Fruit fly (Drosophila melanogaster) whole organism, pupa: Measurements from ENCODE around the gene CG31870.

Source experiments
- CG10348 ChIP-seq: fragments of 200-800 bp; sonication (Bioruptor generic); IDR thresholded peaks from 2 replicates; pipeline ENCODE4 v1.3.6; 2022; ENCODE audit warnings: missing biosample characterization, missing genetic modification characterization
- CG12605 ChIP-seq: fragments of 200-800 bp; sonication (Bioruptor generic); IDR thresholded peaks from 2 replicates; pipeline ENCODE4 v1.3.6; 2022; ENCODE audit warnings: missing biosample characterization, missing genetic modification characterization
- CG13204 ChIP-seq: fragments of 200-800 bp; sonication (Bioruptor generic); optimal IDR thresholded peaks from 2 replicates; lab custom pipeline; 2018; ENCODE audit warnings: missing biosample characterization, mild to moderate bottlenecking, missing genetic modification characterization, moderate library complexity
- CG14655 ChIP-seq: fragments of 200-800 bp; sonication (Bioruptor generic); optimal IDR thresholded peaks from 3 replicates; lab custom pipeline; 2017; ENCODE audit warnings: mild to moderate bottlenecking, missing biosample characterization, missing genetic modification reagents, missing genetic modification characterization
- CG15710 ChIP-seq: fragments of 200-800 bp; sonication (Bioruptor generic); optimal IDR thresholded peaks from 2 replicates; lab custom pipeline; 2018; ENCODE audit warnings: missing biosample characterization, mild to moderate bottlenecking, missing genetic modification characterization, moderate library complexity
- CG17806 ChIP-seq: fragments of 200-800 bp; sonication (Bioruptor generic); optimal IDR thresholded peaks from 2 replicates; lab custom pipeline; 2018; ENCODE audit warnings: missing biosample characterization, mild to moderate bottlenecking, missing genetic modification characterization, moderate library complexity
- CG32121 ChIP-seq: fragments of 200-800 bp; sonication (Bioruptor generic); IDR thresholded peaks from 2 replicates; pipeline ENCODE4 v1.3.6; 2022; ENCODE audit warnings: missing biosample characterization, missing genetic modification characterization
- CG34367 ChIP-seq: fragments of 200-800 bp; sonication (Bioruptor generic); optimal IDR thresholded peaks from 2 replicates; lab custom pipeline; 2018; ENCODE audit warnings: missing biosample characterization, mild to moderate bottlenecking, missing genetic modification characterization
- CG4496 ChIP-seq: fragments of 200-800 bp; sonication (Bioruptor generic); IDR thresholded peaks from 3 replicates; pipeline ENCODE4 v1.3.6; 2022; ENCODE audit warnings: missing biosample characterization, missing genetic modification characterization
- CG8159 ChIP-seq: fragments of 200-800 bp; sonication (Bioruptor generic); optimal IDR thresholded peaks from 3 replicates; lab custom pipeline; 2018; ENCODE audit warnings: missing biosample characterization, mild to moderate bottlenecking, missing genetic modification characterization, moderate library complexity
- CG8301 ChIP-seq: fragments of 200-800 bp; sonication (Bioruptor generic); optimal IDR thresholded peaks from 2 replicates; lab custom pipeline; 2018; ENCODE audit warnings: missing biosample characterization, mild to moderate bottlenecking, missing genetic modification characterization
- CG9948 ChIP-seq: fragments of 200-800 bp; sonication (Bioruptor generic); optimal IDR thresholded peaks from 2 replicates; lab custom pipeline; 2018; ENCODE audit warnings: missing biosample characterization, mild to moderate bottlenecking, missing genetic modification characterization, moderate library complexity
- D1 ChIP-seq: fragments of 200-800 bp; sonication (Bioruptor generic); optimal IDR thresholded peaks from 2 replicates; lab custom pipeline; 2018; ENCODE audit warnings: missing biosample characterization, mild to moderate bottlenecking, missing genetic modification characterization, moderate library complexity
- EcR ChIP-seq: fragments of 200-800 bp; sonication (Bioruptor generic); optimal IDR thresholded peaks from 3 replicates; lab custom pipeline; 2019; ENCODE audit warnings: missing biosample characterization, missing genetic modification characterization, mild to moderate bottlenecking, moderate library complexity, missing genetic modification reagents
- Ets98B ChIP-seq: fragments of 200-800 bp; sonication (Bioruptor generic); IDR thresholded peaks from 2 replicates; pipeline ENCODE4 v1.3.6; 2022; ENCODE audit warnings: missing biosample characterization, missing genetic modification characterization
- Pif1A ChIP-seq: fragments of 200-800 bp; sonication (Bioruptor generic); optimal IDR thresholded peaks from 3 replicates; lab custom pipeline; 2016; ENCODE audit warnings: missing biosample characterization, missing genetic modification characterization
- Pif1B ChIP-seq: fragments of 200-800 bp; sonication (Bioruptor generic); optimal IDR thresholded peaks from 3 replicates; lab custom pipeline; 2016; ENCODE audit warnings: missing biosample characterization, missing genetic modification characterization
- Snoo ChIP-seq: fragments of 200-800 bp; sonication (Bioruptor generic); optimal IDR thresholded peaks from 3 replicates; lab custom pipeline; 2017; ENCODE audit warnings: missing biosample characterization, mild to moderate bottlenecking, missing genetic modification characterization, inconsistent platforms
- fd96Ca ChIP-seq: fragments of 200-800 bp; sonication (Bioruptor generic); IDR thresholded peaks from 3 replicates; pipeline ENCODE4 v1.3.6; 2022; ENCODE audit warnings: missing biosample characterization, missing genetic modification characterization
- gl ChIP-seq: fragments of 200-800 bp; sonication (Bioruptor generic); optimal IDR thresholded peaks from 2 replicates; lab custom pipeline; 2018; ENCODE audit warnings: missing biosample characterization, mild to moderate bottlenecking, missing genetic modification characterization
- rn ChIP-seq: fragments of 200-800 bp; sonication (Bioruptor generic); IDR thresholded peaks from 2 replicates; pipeline ENCODE4 v1.3.6; 2022; ENCODE audit warnings: missing biosample characterization, missing genetic modification characterization

CG31870 gene

DNA sequence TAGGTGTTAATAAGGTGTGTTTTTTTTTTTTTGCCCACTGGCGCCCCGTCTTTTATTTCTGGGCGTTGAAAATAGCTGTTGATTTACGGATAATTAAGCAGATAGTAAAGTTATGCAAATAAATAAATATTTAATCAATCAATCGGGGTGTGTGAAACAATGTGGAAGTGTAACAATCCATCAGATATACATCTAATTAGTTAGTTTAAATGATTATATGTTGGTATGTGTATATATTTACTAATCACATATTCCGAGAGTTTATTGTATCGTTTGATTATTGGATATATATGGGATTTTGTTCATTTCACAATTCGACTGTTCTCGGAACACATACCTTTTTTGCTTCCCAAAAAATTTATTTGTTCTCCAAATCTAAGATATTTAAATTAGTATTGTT lies at the start of gene CG31870:
TSS of gene CG31870 (plus strand) at position 301 of the 400 bp plus-strand sequence.
- no peak for TF ChIP-seq CG12605 (GFP tag; lab: Robert Waterston, UW)
- TF ChIP-seq EcR (GFP tag; lab: Kevin White, UChicago) = no peak
- no peak for TF ChIP-seq CG9948
- TF ChIP-seq CG34367 (tag; lab: Kevin White, UChicago) = no peak
- no peak for TF ChIP-seq CG8159
- TF ChIP-seq rn = no peak
- no peak for TF ChIP-seq Ets98B (GFP tag; lab: Robert Waterston, UW)
- no peak for TF ChIP-seq CG32121 (GFP tag; lab: Robert Waterston, UW)
- no peak for TF ChIP-seq CG10348
- TF ChIP-seq CG14655 = no peak

DNA sequence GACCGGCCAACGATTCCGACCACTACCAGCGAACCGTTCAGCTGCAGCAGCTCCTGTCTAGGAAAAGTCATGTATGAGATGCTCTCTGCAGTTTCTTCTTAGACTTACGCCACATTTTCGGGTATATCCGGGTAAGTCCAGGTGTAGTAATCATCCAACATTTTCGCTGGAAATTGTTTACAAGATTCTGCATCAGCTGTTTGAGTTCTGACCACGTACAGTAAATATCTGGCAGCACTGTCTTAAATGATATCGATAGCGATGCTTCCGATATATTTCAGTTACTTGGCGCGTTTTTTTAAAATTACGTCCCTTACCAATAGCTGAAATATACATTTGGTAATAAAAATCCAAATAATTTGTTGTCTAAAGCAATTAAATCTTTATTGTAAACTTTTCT lies 46.3 kb upstream of the CG31870 start, which contains the start of gene CG6729:
TSS of gene CG6729 (minus strand) at position 222 of the 400 bp plus-strand sequence.
- TF ChIP-seq CG8159 (no peak), Snoo (tag; lab: Kevin White, UChicago) (no peak), EcR (GFP tag; lab: Kevin White, UChicago) (no peak), rn (no peak), fd96Ca (GFP tag; lab: Robert Waterston, UW) (no peak), CG32121 (GFP tag; lab: Robert Waterston, UW) (no peak), CG8301 (tag; lab: Kevin White, UChicago) (no peak), D1 (no peak), gl (tag; lab: Kevin White, UChicago) (no peak)

DNA sequence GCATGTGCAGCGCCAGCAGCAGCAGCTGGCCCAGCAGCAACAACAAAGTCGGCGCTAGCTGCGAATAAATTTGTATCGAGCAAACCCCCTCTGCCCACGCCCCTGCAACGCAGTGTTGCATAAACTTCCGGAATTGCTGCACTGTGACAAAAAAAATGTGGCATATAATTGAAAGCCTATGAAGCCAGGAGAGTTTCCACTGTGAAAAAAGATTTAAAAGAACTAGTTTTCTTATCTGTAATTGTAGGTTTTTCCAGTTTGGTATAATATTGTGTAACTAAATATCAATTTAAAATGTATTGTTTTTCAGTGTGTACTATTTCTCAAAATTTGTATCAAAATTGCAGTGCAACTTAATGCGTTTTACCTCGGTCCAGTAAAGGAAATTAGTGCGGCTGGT lies 41.8 kb upstream of the CG31870 start:
- peak; percentile 74 for TF ChIP-seq CG32121 (GFP tag; lab: Robert Waterston, UW)
- TF ChIP-seq CG8301 (tag; lab: Kevin White, UChicago) = peak; percentile 50
- peak; percentile 56 for TF ChIP-seq Ets98B (GFP tag; lab: Robert Waterston, UW)
- no peak for TF ChIP-seq rn
- peak; percentile 4 for TF ChIP-seq CG17806 (tag; lab: Kevin White, UChicago)

- TF ChIP-seq EcR (GFP tag; lab: Kevin White, UChicago) = no peak
- TF ChIP-seq fd96Ca (GFP tag; lab: Robert Waterston, UW) = no peak
Measured at dm6 chr2L:10749607-10750467, 40.2 kb upstream of the CG31870 start.

dm6 chr2L:10750915-10751612 lies 39.0 kb upstream of the CG31870 start:
- TF ChIP-seq rn (no peak), EcR (GFP tag; lab: Kevin White, UChicago) (peak; percentile 41)

- TF ChIP-seq CG14655 (peak; percentile 81), CG8159 (no peak), Snoo (tag; lab: Kevin White, UChicago) (no peak), D1 (no peak), Ets98B (GFP tag; lab: Robert Waterston, UW) (peak; percentile 36; the same call in 1 of the 2 replicates), CG17806 (tag; lab: Kevin White, UChicago) (peak; percentile 3), CG15710 (tag; lab: Kevin White, UChicago) (peak; percentile 5), CG34367 (tag; lab: Kevin White, UChicago) (no peak), EcR (GFP tag; lab: Kevin White, UChicago) (no peak), CG4496 (GFP tag; lab: Robert Waterston, UW) (peak; percentile 56; the same call in 2 of the 3 replicates), CG9948 (peak; percentile 29), Pif1A (GFP tag; lab: Kevin White, UChicago) (peak; percentile 13), CG13204 (no peak), CG8301 (tag; lab: Kevin White, UChicago) (peak; percentile 69), fd96Ca (GFP tag; lab: Robert Waterston, UW) (no peak), CG12605 (GFP tag; lab: Robert Waterston, UW) (no peak), CG10348 (no peak), rn (no peak), CG32121 (GFP tag; lab: Robert Waterston, UW) (peak; percentile 48; the same call in 1 of the 2 replicates), gl (tag; lab: Kevin White, UChicago) (no peak), Pif1B (GFP tag; lab: Kevin White, UChicago) (no peak)
Measured at dm6 chr2L:10751879-10752620, 38.0 kb upstream of the CG31870 start.
